Worm (Caenorhabditis elegans): ENCODE measurements around the gene Y116A8C.43.

The Y116A8C.43 gene

ce11 chrIV:17088849-17089248 lies at the start of gene Y116A8C.43:
Gene Y116A8C.43 (plus strand): TSS chrIV:17088851.
- TF ChIP-seq lim-7 (GFP tag; IDR thresholded peaks at IDR 0.05) (no peak), daf-19 (GFP tag; conservative IDR thresholded peaks at IDR 0.05) (no peak), rbr-2 (tag; optimal IDR thresholded peaks at IDR 0.05) (peak; percentile 9), php-3 (GFP tag; IDR thresholded peaks at IDR 0.05) (no peak), pqm-1 (tag; optimal IDR thresholded peaks at IDR 0.05) (no peak), lin-1 (GFP tag; IDR thresholded peaks at IDR 0.05) (no peak), T20F7.1 (GFP tag; optimal IDR thresholded peaks at IDR 0.05) (no peak), F26F4.8 (GFP tag; conservative IDR thresholded peaks at IDR 0.05) (no peak), hlh-11 (tag; optimal IDR thresholded peaks at IDR 0.05) (no peak), D1046.2 (GFP tag; IDR thresholded peaks at IDR 0.05) (no peak), dmd-8 (GFP tag; IDR thresholded peaks at IDR 0.05) (no peak), Y48G9A.11 (GFP tag; IDR thresholded peaks at IDR 0.05) (no peak; the same call in 1 of the 2 replicates), snpc-4 (tag; optimal IDR thresholded peaks at IDR 0.05) (no peak), lin-15B (tag; optimal IDR thresholded peaks at IDR 0.05) (no peak), F37D6.2 (tag; optimal IDR thresholded peaks at IDR 0.05) (no peak), ztf-7 (tag; optimal IDR thresholded peaks at IDR 0.05) (no peak), madf-9 (GFP tag; conservative IDR thresholded peaks at IDR 0.05) (no peak), spr-1 (tag; optimal IDR thresholded peaks at IDR 0.05) (no peak), dmd-6 (GFP tag; IDR thresholded peaks at IDR 0.05) (no peak), duxl-1 (tag; optimal IDR thresholded peaks at IDR 0.05; ENCODE audit: poor library complexity) (no peak), dmd-9 (GFP tag; IDR thresholded peaks at IDR 0.05) (no peak), F49E8.2 (tag; optimal IDR thresholded peaks at IDR 0.05; ENCODE audit: borderline replicate concordance) (peak; percentile 79), mdt-29 (GFP tag; IDR thresholded peaks at IDR 0.05) (no peak), daf-8 (GFP tag; IDR thresholded peaks at IDR 0.05) (no peak), zag-1 (tag; optimal IDR thresholded peaks at IDR 0.05) (no peak), Y105C5A.15 (GFP tag; IDR thresholded peaks at IDR 0.05) (no peak), tag-97 (GFP tag; IDR thresholded peaks at IDR 0.05) (no peak), nhr-42 (GFP tag; IDR thresholded peaks at IDR 0.05) (no peak), daf-12 (tag; optimal IDR thresholded peaks at IDR 0.05) (no peak), vab-7 (GFP tag; IDR thresholded peaks at IDR 0.05) (no peak), unc-62 (GFP tag; optimal IDR thresholded peaks at IDR 0.05 in 1 of 2) (no peak), unc-62 (tag; optimal IDR thresholded peaks at IDR 0.05) (no peak), spr-3 (GFP tag; optimal IDR thresholded peaks at IDR 0.05) (no peak), fkh-10 (GFP tag; optimal IDR thresholded peaks at IDR 0.05) (no peak), unc-130 (GFP tag; optimal IDR thresholded peaks at IDR 0.05) (peak; percentile 56), nhr-76 (tag; optimal IDR thresholded peaks at IDR 0.05) (no peak), Y75B8A.6 (GFP tag; IDR thresholded peaks at IDR 0.05) (no peak), mep-1 (tag; optimal IDR thresholded peaks at IDR 0.05) (no peak), gei-8 (GFP tag; optimal IDR thresholded peaks at IDR 0.05) (no peak), snpc-1.2 (GFP tag; IDR thresholded peaks at IDR 0.05) (no peak), unc-39 (tag; optimal IDR thresholded peaks at IDR 0.05) (no peak), ces-1 (GFP tag; optimal IDR thresholded peaks at IDR 0.05) (no peak), arid-1 (GFP tag; conservative IDR thresholded peaks at IDR 0.05) (peak; percentile 11; the same call in 1 of the 2 replicates), mes-2 (tag; optimal IDR thresholded peaks at IDR 0.05; ENCODE audit: poor library complexity, severe bottlenecking) (peak; percentile 23), lin-29 (GFP tag; IDR thresholded peaks at IDR 0.05) (no peak), cey-2 (tag; optimal IDR thresholded peaks at IDR 0.05; ENCODE audit: borderline replicate concordance, insufficient read depth) (no peak), mdl-1 (tag; optimal IDR thresholded peaks at IDR 0.05) (no peak), sdz-12 (GFP tag; optimal IDR thresholded peaks at IDR 0.05) (no peak), daf-16 (GFP tag; optimal IDR thresholded peaks at IDR 0.05) (no peak), daf-16 (tag; optimal IDR thresholded peaks at IDR 0.05) (peak; percentile 27), nhr-11 (tag; optimal IDR thresholded peaks at IDR 0.05) (no peak), egl-27 (tag; optimal IDR thresholded peaks at IDR 0.05) (no peak), saeg-2 (GFP tag; IDR thresholded peaks at IDR 0.05) (no peak)

All from whole organism, L4 larva.